Fruit fly (Drosophila melanogaster) whole organism, embryonic: Measurements from ENCODE around the gene Lamtor4.

ENCODE experiments used
- Aef1 ChIP-seq: fragments of 200-800 bp; sonication (Bioruptor generic); IDR thresholded peaks from 3 replicates; pipeline ENCODE4 v1.3.6; 2022; ENCODE audit warnings: missing biosample characterization, missing genetic modification characterization
- CG10431 ChIP-seq: fragments of 200-800 bp; sonication (Bioruptor generic); optimal IDR thresholded peaks from 3 replicates; lab custom pipeline; 2018; ENCODE audit warnings: missing biosample characterization, mild to moderate bottlenecking, missing genetic modification characterization
- CG10543 ChIP-seq: fragments of 200-800 bp; sonication (Bioruptor generic); optimal IDR thresholded peaks from 3 replicates; lab custom pipeline; 2017; ENCODE audit warnings: missing biosample characterization, mild to moderate bottlenecking, missing genetic modification characterization, moderate library complexity
- CG13424 ChIP-seq: fragments of 200-800 bp; sonication (Bioruptor generic); optimal IDR thresholded peaks from 2 replicates; lab custom pipeline; 2019; ENCODE audit warnings: missing biosample characterization, mild to moderate bottlenecking, missing genetic modification characterization, moderate library complexity
- CG13624 ChIP-seq: fragments of 200-800 bp; sonication (Bioruptor generic); optimal IDR thresholded peaks from 2 replicates; lab custom pipeline; 2016; ENCODE audit warnings: missing biosample characterization, missing genetic modification characterization
- CG13894 ChIP-seq: fragments of 200-800 bp; sonication (Bioruptor generic); optimal IDR thresholded peaks from 3 replicates; lab custom pipeline; 2018; ENCODE audit warnings: missing biosample characterization, mild to moderate bottlenecking, missing genetic modification characterization, moderate library complexity
- CG1529 ChIP-seq: fragments of 200-800 bp; sonication (Bioruptor generic); optimal IDR thresholded peaks from 3 replicates; lab custom pipeline; 2018; ENCODE audit warnings: missing biosample characterization, missing genetic modification characterization
- CG17612 ChIP-seq: fragments of 200-800 bp; sonication (Bioruptor generic); IDR thresholded peaks from 2 replicates; pipeline ENCODE4 v1.3.6; 2022; ENCODE audit warnings: missing biosample characterization, missing genetic modification characterization
- CG1792 ChIP-seq: fragments of 200-800 bp; sonication (Bioruptor generic); optimal IDR thresholded peaks from 2 replicates; lab custom pipeline; 2016; ENCODE audit warnings: missing biosample characterization, missing genetic modification characterization
- CG1832 ChIP-seq: fragments of 200-800 bp; sonication (Bioruptor generic); optimal IDR thresholded peaks from 2 replicates; lab custom pipeline; 2017; ENCODE audit warnings: missing biosample characterization, mild to moderate bottlenecking, missing genetic modification characterization, inconsistent platforms
- CG2678 ChIP-seq: fragments of 200-800 bp; sonication (Bioruptor generic); optimal IDR thresholded peaks from 3 replicates; lab custom pipeline; 2019; ENCODE audit warnings: missing biosample characterization, mild to moderate bottlenecking, missing genetic modification characterization, moderate library complexity
- CG34224 ChIP-seq: fragments of 200-800 bp; sonication (Bioruptor generic); IDR thresholded peaks from 3 replicates; pipeline ENCODE4 v1.3.6; 2022; ENCODE audit warnings: missing biosample characterization, missing genetic modification characterization; ENCODE audit not compliant: partially characterized antibody
- CG5180 ChIP-seq: fragments of 200-800 bp; sonication (Bioruptor generic); optimal IDR thresholded peaks from 3 replicates; lab custom pipeline; 2017; ENCODE audit warnings: missing biosample characterization, missing genetic modification characterization, mild to moderate bottlenecking, moderate library complexity, missing genetic modification reagents
- CG5953 ChIP-seq: fragments of 200-800 bp; sonication (Bioruptor generic); IDR thresholded peaks from 2 replicates; pipeline ENCODE4 v1.3.6; 2022; ENCODE audit warnings: missing biosample characterization, missing genetic modification characterization
- CG7963 ChIP-seq: fragments of 200-800 bp; sonication (Bioruptor generic); IDR thresholded peaks from 3 replicates; pipeline ENCODE4 v1.3.6; 2022; ENCODE audit warnings: missing biosample characterization, missing genetic modification characterization; ENCODE audit not compliant: partially characterized antibody
- CG8388 ChIP-seq: fragments of 200-800 bp; sonication (Bioruptor generic); optimal IDR thresholded peaks from 2 replicates; lab custom pipeline; 2019; ENCODE audit warnings: missing biosample characterization, mild to moderate bottlenecking, missing genetic modification characterization, moderate library complexity
- CG9932 ChIP-seq: fragments of 200-800 bp; sonication (Bioruptor generic); IDR thresholded peaks from 2 replicates; pipeline ENCODE4 v1.3.6; 2022; ENCODE audit warnings: missing biosample characterization, missing genetic modification characterization
- Deaf1 ChIP-seq: fragments of 200-800 bp; optimal IDR thresholded peaks from 3 replicates; lab custom pipeline; 2019; ENCODE audit warnings: missing biosample characterization, mild to moderate bottlenecking, missing genetic modification characterization, moderate library complexity
- Dip2 ChIP-seq: fragments of 200-800 bp; sonication (Bioruptor generic); IDR thresholded peaks from 2 replicates; pipeline ENCODE4 v1.3.6; 2022; ENCODE audit warnings: missing biosample characterization, missing genetic modification characterization
- Drgx ChIP-seq: fragments of 200-800 bp; sonication (Bioruptor generic); IDR thresholded peaks from 2 replicates; pipeline ENCODE4 v1.3.6; 2022; ENCODE audit warnings: missing biosample characterization, missing genetic modification characterization
- Ets65A ChIP-seq: fragments of 200-800 bp; sonication (Bioruptor generic); peaks from one replicate; lab custom pipeline; 2016; ENCODE audit warnings: missing biosample characterization, missing genetic modification characterization
- HLH3B ChIP-seq: fragments of 200-800 bp; sonication (Bioruptor generic); IDR thresholded peaks from 2 replicates; pipeline ENCODE4 v1.3.6; 2022; ENCODE audit warnings: missing biosample characterization, missing genetic modification characterization
- HLH4C ChIP-seq: fragments of 200-800 bp; sonication (Bioruptor generic); IDR thresholded peaks from 3 replicates; pipeline ENCODE4 v1.3.6; 2022; ENCODE audit warnings: missing biosample characterization, missing genetic modification characterization; ENCODE audit not compliant: partially characterized antibody
- Hsf ChIP-seq: fragments of 200-800 bp; sonication (Bioruptor generic); optimal IDR thresholded peaks from 3 replicates; lab custom pipeline; 2016; ENCODE audit warnings: missing biosample characterization, missing genetic modification characterization
- Med ChIP-seq: fragments of 200-800 bp; sonication (Bioruptor generic); peaks from one replicate; lab custom pipeline; 2016; ENCODE audit warnings: missing biosample characterization, missing genetic modification characterization, mild to moderate bottlenecking, inconsistent platforms, moderate library complexity
- Pdp1 ChIP-seq, 2 experiments: fragments of 200-800 bp; sonication (Bioruptor generic); optimal IDR thresholded peaks; 3 replicates each; lab custom pipeline; 2016; ENCODE audit warnings: missing biosample characterization in 2 of 2, missing genetic modification characterization in 2 of 2, mild to moderate bottlenecking in 1 of 2, moderate library complexity in 1 of 2
- Ptx1 ChIP-seq: fragments of 200-800 bp; sonication (Bioruptor generic); IDR thresholded peaks from 2 replicates; pipeline ENCODE4 v1.3.6; 2022; ENCODE audit warnings: missing biosample characterization, missing genetic modification characterization
- Ravus ChIP-seq: fragments of 200-800 bp; sonication (Bioruptor generic); IDR thresholded peaks from 2 replicates; pipeline ENCODE4 v1.3.6; 2022; ENCODE audit warnings: missing biosample characterization, missing genetic modification characterization
- Sox100B ChIP-seq: fragments of 200-800 bp; sonication (Bioruptor generic); optimal IDR thresholded peaks from 3 replicates; lab custom pipeline; 2018; ENCODE audit warnings: missing biosample characterization, mild to moderate bottlenecking, missing genetic modification characterization
- Trl ChIP-seq, 3 experiments: fragments of >200 bp in 2 of 3; fragments of 200-800 bp in 1 of 3; sonication (Bioruptor generic) in 1 of 3; optimal IDR thresholded peaks; 2 replicates in 1 of 3; 3 replicates in 2 of 3; lab custom pipeline; 2016 to 2017; ENCODE audit warnings: missing biosample characterization in 1 of 3, missing genetic modification characterization in 1 of 3
- bowl ChIP-seq: fragments of 200-800 bp; sonication (Bioruptor generic); IDR thresholded peaks from 2 replicates; pipeline ENCODE4 v1.3.6; 2022; ENCODE audit warnings: missing biosample characterization, missing genetic modification characterization
- cg ChIP-seq: fragments of 200-800 bp; sonication (Bioruptor generic); optimal IDR thresholded peaks from 3 replicates; lab custom pipeline; 2019; ENCODE audit warnings: missing biosample characterization, mild to moderate bottlenecking, missing genetic modification characterization, moderate library complexity
- eyg ChIP-seq: fragments of 200-800 bp; sonication (Bioruptor generic); optimal IDR thresholded peaks from 3 replicates; lab custom pipeline; 2016; ENCODE audit warnings: missing biosample characterization, missing genetic modification characterization
- fd3F ChIP-seq: fragments of 200-800 bp; sonication (Bioruptor generic); optimal IDR thresholded peaks from 2 replicates; lab custom pipeline; 2018; ENCODE audit warnings: missing biosample characterization, mild to moderate bottlenecking, missing genetic modification characterization, moderate library complexity
- gcm ChIP-seq: fragments of 200-800 bp; sonication (Bioruptor generic); optimal IDR thresholded peaks from 2 replicates; lab custom pipeline; 2019; ENCODE audit warnings: missing biosample characterization, mild to moderate bottlenecking, missing genetic modification characterization, moderate library complexity
- h ChIP-seq: fragments of >200 bp; optimal IDR thresholded peaks from 2 replicates; lab custom pipeline; 2017
- hb ChIP-seq: fragments of 200-800 bp; sonication (Bioruptor generic); IDR thresholded peaks from 3 replicates; pipeline ENCODE4 v1.3.6; 2022; ENCODE audit warnings: missing biosample characterization, missing genetic modification characterization; ENCODE audit not compliant: partially characterized antibody
- hbn ChIP-seq: fragments of 200-800 bp; sonication (Bioruptor generic); IDR thresholded peaks from 2 replicates; pipeline ENCODE4 v1.3.6; 2022; ENCODE audit warnings: missing biosample characterization, missing genetic modification characterization; ENCODE audit not compliant: partially characterized antibody
- jing ChIP-seq: fragments of 200-800 bp; sonication (Bioruptor generic); optimal IDR thresholded peaks from 2 replicates; lab custom pipeline; 2018; ENCODE audit warnings: missing biosample characterization, mild to moderate bottlenecking, missing genetic modification characterization
- kah ChIP-seq: fragments of 200-800 bp; sonication (Bioruptor generic); optimal IDR thresholded peaks from 2 replicates; lab custom pipeline; 2018; ENCODE audit warnings: missing biosample characterization, mild to moderate bottlenecking, missing genetic modification characterization
- ken ChIP-seq: fragments of 200-800 bp; sonication (Bioruptor generic); IDR thresholded peaks from 3 replicates; pipeline ENCODE4 v1.3.6; 2022; ENCODE audit warnings: missing biosample characterization, missing genetic modification characterization
- lbe ChIP-seq: fragments of 200-800 bp; sonication (Bioruptor generic); optimal IDR thresholded peaks from 2 replicates; lab custom pipeline; 2016; ENCODE audit warnings: missing biosample characterization, mild to moderate bottlenecking, missing genetic modification characterization
- lola ChIP-seq, 3 experiments: fragments of >200 bp in 2 of 3; fragments of 200-800 bp in 1 of 3; sonication (Bioruptor generic) in 1 of 3; optimal IDR thresholded peaks; 2 replicates each; lab custom pipeline; 2017 to 2019; ENCODE audit warnings: missing biosample characterization in 3 of 3, missing genetic modification characterization in 3 of 3, mild to moderate bottlenecking in 1 of 3, moderate library complexity in 1 of 3
- psq ChIP-seq: fragments of 200-800 bp; sonication (Bioruptor generic); optimal IDR thresholded peaks from 2 replicates; lab custom pipeline; 2017; ENCODE audit warnings: missing biosample characterization, missing genetic modification characterization
- scrt ChIP-seq: fragments of 200-800 bp; sonication (Bioruptor generic); optimal IDR thresholded peaks from 2 replicates; lab custom pipeline; 2018; ENCODE audit warnings: missing biosample characterization, mild to moderate bottlenecking, missing genetic modification characterization, moderate library complexity
- zfh1 ChIP-seq: fragments of 200-800 bp; sonication (Bioruptor generic); IDR thresholded peaks from 3 replicates; pipeline ENCODE4 v1.3.6; 2022; ENCODE audit warnings: missing biosample characterization, missing genetic modification characterization

The Lamtor4 gene

DNA sequence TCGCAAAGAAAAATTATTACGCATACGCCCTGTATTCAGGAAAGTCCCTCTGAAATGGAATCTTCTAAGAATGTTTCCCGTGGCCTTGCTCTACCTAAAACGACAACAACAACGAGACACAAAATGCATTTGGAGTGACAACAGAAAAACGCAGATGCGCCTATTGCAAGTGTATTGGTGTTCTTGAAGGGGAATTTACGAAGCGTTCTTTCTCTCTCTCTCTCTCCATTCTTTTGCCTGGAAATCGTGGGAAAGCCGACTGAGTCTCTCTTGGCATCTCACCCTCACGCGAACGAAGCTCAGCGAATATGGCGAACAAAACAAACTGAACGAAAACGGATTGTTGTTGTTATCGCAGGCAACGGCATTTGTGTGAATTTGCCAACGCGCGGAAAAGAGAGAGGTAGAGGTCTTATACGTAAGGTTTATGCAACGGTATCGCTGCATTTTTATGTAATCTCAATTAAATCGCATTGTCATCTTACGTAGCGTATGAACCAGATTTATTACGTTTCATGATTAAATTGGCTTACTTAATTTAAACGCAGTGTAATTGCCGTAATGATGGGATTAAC, 29.6 kb downstream of the Lamtor4 start:
- peak; percentile 16 to 49 for TF ChIP-seq Trl (optimal IDR thresholded peaks at IDR 0.05; lab: Kevin White, UChicago)
- TF ChIP-seq Trl (GFP tag; optimal IDR thresholded peaks at IDR 0.05; lab: Kevin White, UChicago), result no peak
- peak; percentile 0 for TF ChIP-seq cg (GFP tag; lab: Kevin White, UChicago)
- TF ChIP-seq bowl (GFP tag; lab: Robert Waterston, UW), result no peak
- TF ChIP-seq Drgx (GFP tag; lab: Robert Waterston, UW), result no peak
- TF ChIP-seq Deaf1 (tag; lab: Kevin White, UChicago), result peak; percentile 75
- no peak for TF ChIP-seq scrt (GFP tag; lab: Kevin White, UChicago)
- TF ChIP-seq CG13894 (tag; lab: Kevin White, UChicago), result no peak
- no peak for TF ChIP-seq hb (GFP tag; lab: Robert Waterston, UW)
- no peak for TF ChIP-seq CG17612 (GFP tag; lab: Robert Waterston, UW)
- peak in 1 of 2 experiments; percentile 65 for TF ChIP-seq Pdp1 (GFP tag; optimal IDR thresholded peaks at IDR 0.05; lab: Kevin White, UChicago)
- TF ChIP-seq hbn (GFP tag; lab: Robert Waterston, UW), result no peak
- no peak for TF ChIP-seq HLH3B
- peak; percentile 34 for TF ChIP-seq psq (GFP tag; lab: Kevin White, UChicago)
- TF ChIP-seq Hsf (GFP tag; lab: Kevin White, UChicago), result no peak
- no peak for TF ChIP-seq CG1832 (GFP tag; lab: Kevin White, UChicago)
- no peak for TF ChIP-seq CG1792 (GFP tag; lab: Kevin White, UChicago)
- no peak for TF ChIP-seq CG13424 (tag; lab: Kevin White, UChicago)
- TF ChIP-seq kah (GFP tag; lab: Kevin White, UChicago), result no peak
- no peak for TF ChIP-seq jing (GFP tag; lab: Kevin White, UChicago)

DNA sequence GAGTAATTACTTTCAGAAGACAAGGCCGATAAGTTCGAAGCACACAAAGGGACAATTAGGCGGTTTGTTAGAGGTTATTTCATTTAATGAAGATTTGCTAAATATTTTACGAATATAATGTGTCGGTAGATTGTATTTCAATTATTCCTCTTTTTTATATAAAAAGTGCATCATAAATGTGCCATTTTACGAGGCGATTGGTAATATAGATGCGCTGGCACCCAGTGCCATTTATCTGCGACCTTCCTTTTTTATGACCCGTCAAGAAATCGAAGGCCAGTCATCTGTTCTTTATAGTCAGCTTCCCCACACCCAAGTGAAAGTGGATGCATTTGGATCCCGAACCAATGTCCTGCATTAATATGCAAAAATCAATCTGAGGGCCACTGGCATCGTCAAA, 30.8 kb downstream of the Lamtor4 start:
- no peak for TF ChIP-seq lbe (GFP tag; lab: Kevin White, UChicago)
- TF ChIP-seq HLH4C, result no peak
- peak; percentile 59 for TF ChIP-seq Ets65A
- TF ChIP-seq CG9932, result no peak
- peak; percentile 65 for TF ChIP-seq Med (GFP tag; lab: Kevin White, UChicago)
- TF ChIP-seq CG8388 (GFP tag; lab: Kevin White, UChicago), result no peak

DNA sequence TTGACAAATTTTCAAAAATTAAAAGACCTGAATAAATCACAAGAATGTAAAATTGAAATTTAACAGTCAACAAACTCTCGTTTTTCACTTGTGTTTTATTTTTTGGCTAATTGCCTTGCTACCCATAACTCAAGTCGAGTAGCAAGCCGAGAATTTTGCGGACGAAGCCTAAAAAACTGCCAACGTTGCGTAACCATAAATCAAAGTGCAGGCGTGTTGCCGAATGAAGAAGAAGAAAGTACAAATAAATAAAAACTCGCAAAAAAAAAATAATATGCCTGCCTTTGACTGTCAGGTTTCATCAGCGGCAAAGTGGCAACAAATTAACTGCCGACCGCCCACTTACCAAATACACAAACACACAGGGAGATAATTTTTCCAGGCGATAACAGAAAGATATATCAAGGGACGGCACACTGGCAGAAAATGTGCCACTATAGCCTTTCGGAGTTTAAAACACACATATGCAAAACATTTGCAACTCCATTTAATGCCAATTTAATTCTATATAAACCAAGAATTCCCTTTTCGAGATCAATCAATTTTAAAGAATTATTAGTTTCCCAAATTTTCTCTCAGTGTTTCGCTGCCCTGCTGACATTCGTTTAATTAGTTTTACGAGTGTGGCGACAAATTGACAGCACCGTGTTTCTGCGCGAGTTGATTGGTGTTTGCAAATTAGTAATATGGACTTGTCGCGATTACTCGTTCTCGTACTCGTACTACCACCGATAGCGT, 31.7 kb downstream of the Lamtor4 start:
- TF ChIP-seq CG34224 (GFP tag; lab: Robert Waterston, UW), result no peak
- TF ChIP-seq h (lab: Kevin White, UChicago), result no peak
- no peak for TF ChIP-seq lola (GFP tag; optimal IDR thresholded peaks at IDR 0.05; lab: Kevin White, UChicago)
- peak; percentile 87 for TF ChIP-seq Aef1
- no peak for TF ChIP-seq gcm (GFP tag; lab: Kevin White, UChicago)
- no peak for TF ChIP-seq CG7963 (GFP tag; lab: Robert Waterston, UW)
- peak; percentile 56 for TF ChIP-seq CG1529 (GFP tag; lab: Kevin White, UChicago)
- TF ChIP-seq Sox100B, result peak; percentile 66
- peak; percentile 67 for TF ChIP-seq eyg (GFP tag; lab: Kevin White, UChicago)
- TF ChIP-seq CG5180 (GFP tag; lab: Kevin White, UChicago), result peak; percentile 46
- TF ChIP-seq Ptx1 (GFP tag; lab: Robert Waterston, UW), result peak; percentile 88
- peak; percentile 94 for TF ChIP-seq CG2678 (tag; lab: Kevin White, UChicago)
- TF ChIP-seq CG5953 (GFP tag; lab: Robert Waterston, UW), result peak; percentile 66; the same call in 1 of the 2 replicates
- TF ChIP-seq CG13624, result peak; percentile 95
- TF ChIP-seq fd3F (GFP tag; lab: Kevin White, UChicago), result peak; percentile 89
- peak; percentile 75 for TF ChIP-seq Ravus
- TF ChIP-seq CG10431 (GFP tag; lab: Kevin White, UChicago), result peak; percentile 19
- peak; percentile 71; the same call in 2 of the 3 replicates for TF ChIP-seq zfh1 (GFP tag; lab: Robert Waterston, UW)
- no peak for TF ChIP-seq Dip2 (GFP tag; lab: Robert Waterston, UW)
- peak; percentile 76 for TF ChIP-seq ken (GFP tag; lab: Robert Waterston, UW)
- peak; percentile 88 for TF ChIP-seq CG10543 (GFP tag; lab: Kevin White, UChicago)
